Worm (Caenorhabditis elegans): ENCODE measurements around the gene wee-1.3.

The wee-1.3 gene

ce11 chrII:9684175-9684574 lies 32.1 kb downstream of the wee-1.3 start:
- TF ChIP-seq T26A8.4 (GFP tag; IDR thresholded peaks at IDR 0.05) (0 out of 2 replicates have a peak, but pooled peaks have one; percentile 24), aha-1 (tag) (no peak), unc-62 (GFP tag; optimal IDR thresholded peaks at IDR 0.05 in 1 of 2) (peak in 1 of 2 experiments; percentile 52), unc-62 (tag; optimal IDR thresholded peaks at IDR 0.05) (no peak)

- TF ChIP-seq zip-11 (GFP tag; IDR thresholded peaks at IDR 0.05): no peak
- no peak for TF ChIP-seq nhr-77 (tag; optimal IDR thresholded peaks at IDR 0.05)
- TF ChIP-seq fkh-10 (GFP tag; optimal IDR thresholded peaks at IDR 0.05): peak; percentile 18
Measured at ce11 chrII:9682044-9682443, 34.2 kb downstream of the wee-1.3 start.

ce11 chrII:9680493-9680892 lies 35.8 kb downstream of the wee-1.3 start, which contains the start of gene ZK1320.13:
TSS of gene ZK1320.13 (plus strand) at chrII:9680793.
- TF ChIP-seq madf-9 (GFP tag; conservative IDR thresholded peaks at IDR 0.05) (no peak), ceh-32 (tag; optimal IDR thresholded peaks at IDR 0.05; ENCODE audit: poor library complexity) (no peak)

ce11 chrII:9679842-9680241 lies 36.4 kb downstream of the wee-1.3 start:
- TF ChIP-seq cey-2 (tag; optimal IDR thresholded peaks at IDR 0.05; ENCODE audit: borderline replicate concordance, insufficient read depth) (no peak), lin-38 (GFP tag; IDR thresholded peaks at IDR 0.05) (no peak), aha-1 (tag) (peak; percentile 7), hmg-1.1 (GFP tag; IDR thresholded peaks at IDR 0.05) (0 out of 2 replicates have a peak, but pooled peaks have one; percentile 28), egl-27 (tag; optimal IDR thresholded peaks at IDR 0.05) (no peak), lsy-2 (tag; optimal IDR thresholded peaks at IDR 0.05) (peak in 1 of 2 experiments; percentile 5)

ce11 chrII:9677470-9677869 lies 38.8 kb downstream of the wee-1.3 start:
- no peak for TF ChIP-seq lin-39 (tag; optimal IDR thresholded peaks at IDR 0.05)
- TF ChIP-seq vab-7 (GFP tag; IDR thresholded peaks at IDR 0.05): no peak
- no peak for TF ChIP-seq ztf-11 (tag; optimal IDR thresholded peaks at IDR 0.05)
- TF ChIP-seq attf-4 (tag; optimal IDR thresholded peaks at IDR 0.05): no peak
- no peak for TF ChIP-seq ZK337.2 (GFP tag; IDR thresholded peaks at IDR 0.05)
- TF ChIP-seq mdl-1 (tag; optimal IDR thresholded peaks at IDR 0.05): no peak
- TF ChIP-seq madf-5 (GFP tag; IDR thresholded peaks at IDR 0.05): no peak
- TF ChIP-seq nhr-6 (tag; optimal IDR thresholded peaks at IDR 0.05): no peak
- peak; percentile 56 for TF ChIP-seq dve-1 (tag; optimal IDR thresholded peaks at IDR 0.05; ENCODE audit: insufficient read depth)
- no peak for TF ChIP-seq daf-16 (GFP tag; optimal IDR thresholded peaks at IDR 0.05)
- peak; percentile 24 for TF ChIP-seq daf-16 (tag; optimal IDR thresholded peaks at IDR 0.05)
- TF ChIP-seq duxl-1 (tag; optimal IDR thresholded peaks at IDR 0.05; ENCODE audit: poor library complexity): no peak
- peak; percentile 7 for TF ChIP-seq nhr-77 (tag; optimal IDR thresholded peaks at IDR 0.05)
- TF ChIP-seq mxl-2 (GFP tag; conservative IDR thresholded peaks at IDR 0.05): no peak
- TF ChIP-seq hmg-1.1 (GFP tag; IDR thresholded peaks at IDR 0.05): no peak
- no peak for TF ChIP-seq lim-7 (GFP tag; IDR thresholded peaks at IDR 0.05)
- no peak for TF ChIP-seq aly-2 (tag; optimal IDR thresholded peaks at IDR 0.05)
- no peak for TF ChIP-seq dmd-9 (GFP tag; IDR thresholded peaks at IDR 0.05)
- no peak for TF ChIP-seq unc-62 (GFP tag; optimal IDR thresholded peaks at IDR 0.05 in 1 of 2)
- no peak for TF ChIP-seq unc-62 (tag; optimal IDR thresholded peaks at IDR 0.05)
- no peak for TF ChIP-seq ztf-7 (tag; optimal IDR thresholded peaks at IDR 0.05)
- no peak for TF ChIP-seq unc-39 (tag; optimal IDR thresholded peaks at IDR 0.05)
- no peak for TF ChIP-seq zip-2 (tag; optimal IDR thresholded peaks at IDR 0.05)
- no peak for TF ChIP-seq Y5F2A.4 (GFP tag; optimal IDR thresholded peaks at IDR 0.05)
- TF ChIP-seq zag-1 (tag; optimal IDR thresholded peaks at IDR 0.05): no peak
- TF ChIP-seq dpl-1 (GFP tag; optimal IDR thresholded peaks at IDR 0.05): no peak
- TF ChIP-seq ceh-44 (GFP tag; IDR thresholded peaks at IDR 0.05): no peak
- TF ChIP-seq hlh-11 (tag; optimal IDR thresholded peaks at IDR 0.05): no peak
- no peak for TF ChIP-seq ceh-28 (tag; optimal IDR thresholded peaks at IDR 0.05)
- peak; percentile 5 for TF ChIP-seq nhr-28 (tag; optimal IDR thresholded peaks at IDR 0.05)
- TF ChIP-seq lsy-2 (tag; optimal IDR thresholded peaks at IDR 0.05): peak in 1 of 2 experiments; percentile 21
- TF ChIP-seq mxl-3 (GFP tag; optimal IDR thresholded peaks at IDR 0.05): no peak
- TF ChIP-seq ceh-20 (GFP tag; IDR thresholded peaks at IDR 0.05): no peak
- peak; percentile 90 for TF ChIP-seq pqm-1 (tag; optimal IDR thresholded peaks at IDR 0.05)
- no peak for TF ChIP-seq dmd-8 (GFP tag; IDR thresholded peaks at IDR 0.05)
- peak; percentile 19; the same call in 1 of the 2 replicates for TF ChIP-seq dmd-6 (GFP tag; IDR thresholded peaks at IDR 0.05)

All from whole organism, L4 larva.